3 fruit fly cellular contexts compared by ENCODE assay signal in genomic region chr3L:13904021-13904325, dm6.
TF ChIP-seq lines count a peak whose summit lies in the region.

No protein-coding gene starts in this region.

- no peak for TF ChIP-seq CTCF in whole organism, embryonic (GFP tag; optimal IDR thresholded peaks at IDR 0.05; lab: Kevin White, UChicago)

TF ChIP-seq in whole organism, embryonic, 481 proteins besides CTCF, POLR2A, EP300 and RAD21 (continues in another document):
- TF ChIP-seq Dll (GFP tag; IDR thresholded peaks at IDR 0.05; lab: Robert Waterston, UW; ENCODE audit: partially characterized antibody) (no peak), Eip74EF (GFP tag; optimal IDR thresholded peaks at IDR 0.05; lab: Kevin White, UChicago) (no peak), CG8290 (GFP tag; optimal IDR thresholded peaks at IDR 0.05; lab: Kevin White, UChicago) (no peak), CG8290 (tag; optimal IDR thresholded peaks at IDR 0.05; lab: Kevin White, UChicago) (no peak), Bdp1 (GFP tag; optimal IDR thresholded peaks at IDR 0.05; lab: Kevin White, UChicago) (no peak), CG18599 (GFP tag; optimal IDR thresholded peaks at IDR 0.05; lab: Kevin White, UChicago) (peak; percentile 28), CG17912 (GFP tag; optimal IDR thresholded peaks at IDR 0.05; lab: Kevin White, UChicago) (no peak), br (optimal IDR thresholded peaks at IDR 0.05; lab: Kevin White, UChicago) (no peak), dan (GFP tag; IDR thresholded peaks at IDR 0.05; lab: Robert Waterston, UW) (no peak), BtbVII (GFP tag; optimal IDR thresholded peaks at IDR 0.05; lab: Kevin White, UChicago) (no peak), CG11696 (GFP tag; IDR thresholded peaks at IDR 0.05; lab: Robert Waterston, UW) (no peak), CG2678 (tag; optimal IDR thresholded peaks at IDR 0.05; lab: Kevin White, UChicago) (peak; percentile 60), prd (optimal IDR thresholded peaks at IDR 0.05; lab: Kevin White, UChicago) (no peak), prd (GFP tag; IDR thresholded peaks at IDR 0.05; lab: Robert Waterston, UW) (no peak), CG12744 (GFP tag; optimal IDR thresholded peaks at IDR 0.05; lab: Kevin White, UChicago) (no peak), CG10209 (GFP tag; optimal IDR thresholded peaks at IDR 0.05; lab: Kevin White, UChicago) (no peak), CG34422 (GFP tag; IDR thresholded peaks at IDR 0.05; lab: Robert Waterston, UW) (no peak), CG15073 (GFP tag; optimal IDR thresholded peaks at IDR 0.05; lab: Kevin White, UChicago) (no peak), CoRest (tag; optimal IDR thresholded peaks at IDR 0.05; lab: Kevin White, UChicago) (peak; percentile 24), z (GFP tag; IDR thresholded peaks at IDR 0.05; lab: Robert Waterston, UW) (no peak), psq (GFP tag; optimal IDR thresholded peaks at IDR 0.05; lab: Kevin White, UChicago) (no peak), dati (GFP tag; IDR thresholded peaks at IDR 0.05; lab: Robert Waterston, UW) (no peak), vvl (GFP tag; IDR thresholded peaks at IDR 0.05; lab: Robert Waterston, UW) (no peak), Fer2 (tag; optimal IDR thresholded peaks at IDR 0.05; lab: Kevin White, UChicago) (no peak), gfzf (GFP tag; optimal IDR thresholded peaks at IDR 0.05; lab: Kevin White, UChicago) (no peak), slbo (GFP tag; IDR thresholded peaks at IDR 0.05; lab: Robert Waterston, UW) (peak; percentile 44; the same call in 1 of the 2 replicates), Hmx (GFP tag; optimal IDR thresholded peaks at IDR 0.05; lab: Kevin White, UChicago) (no peak), CG9437 (GFP tag; optimal IDR thresholded peaks at IDR 0.05; lab: Kevin White, UChicago) (peak; percentile 84), MBD-R2 (GFP tag; IDR thresholded peaks at IDR 0.05; lab: Robert Waterston, UW) (no peak), CG3065 (GFP tag; optimal IDR thresholded peaks at IDR 0.05; lab: Kevin White, UChicago) (no peak), YL-1 (GFP tag; optimal IDR thresholded peaks at IDR 0.05; lab: Kevin White, UChicago) (no peak), CG3726 (GFP tag; IDR thresholded peaks at IDR 0.05; lab: Robert Waterston, UW) (no peak)

TF ChIP-seq in whole organism, prepupa, 60 proteins besides CTCF, POLR2A, EP300 and RAD21:
- TF ChIP-seq CG7368 (GFP tag; optimal IDR thresholded peaks at IDR 0.05; lab: Kevin White, UChicago): no peak
- TF ChIP-seq CG32006 (GFP tag; optimal IDR thresholded peaks at IDR 0.05; lab: Kevin White, UChicago): peak; percentile 20
- TF ChIP-seq Ets96B (tag; optimal IDR thresholded peaks at IDR 0.05; lab: Kevin White, UChicago): peak; percentile 11
- no peak for TF ChIP-seq eg (GFP tag; IDR thresholded peaks at IDR 0.05; lab: Robert Waterston, UW)
- peak; percentile 67 for TF ChIP-seq Eip78C (GFP tag; lab: Kevin White, UChicago)
TF ChIP-seq in whole organism, prepupa: peak in this region for 3.

TF ChIP-seq in whole organism, pupa, 21 proteins besides CTCF, POLR2A, EP300 and RAD21:
- no peak for TF ChIP-seq CG13204 (GFP tag; optimal IDR thresholded peaks at IDR 0.05; lab: Kevin White, UChicago)
- TF ChIP-seq CG8159 (tag; optimal IDR thresholded peaks at IDR 0.05; lab: Kevin White, UChicago): peak; percentile 34
- peak; percentile 27 for TF ChIP-seq CG9948 (tag; optimal IDR thresholded peaks at IDR 0.05; lab: Kevin White, UChicago)
- TF ChIP-seq CG14655 (GFP tag; optimal IDR thresholded peaks at IDR 0.05; lab: Kevin White, UChicago): peak; percentile 12
- no peak for TF ChIP-seq CG12605 (GFP tag; IDR thresholded peaks at IDR 0.05; lab: Robert Waterston, UW)
- no peak for TF ChIP-seq Pif1B (GFP tag; optimal IDR thresholded peaks at IDR 0.05; lab: Kevin White, UChicago)
- no peak for TF ChIP-seq gl (tag; optimal IDR thresholded peaks at IDR 0.05; lab: Kevin White, UChicago)
- no peak for TF ChIP-seq CG34367 (tag; optimal IDR thresholded peaks at IDR 0.05; lab: Kevin White, UChicago)
- TF ChIP-seq CG17806 (tag; optimal IDR thresholded peaks at IDR 0.05; lab: Kevin White, UChicago): no peak
- TF ChIP-seq CG15710 (tag; optimal IDR thresholded peaks at IDR 0.05; lab: Kevin White, UChicago): no peak
- TF ChIP-seq Pif1A (GFP tag; optimal IDR thresholded peaks at IDR 0.05; lab: Kevin White, UChicago): no peak
TF ChIP-seq in whole organism, pupa: peak in this region for 3.

Comparison
In these comparisons a context has a peak if more than half of its experiments do, and no peak if none do; other contexts are left out.
1. Of the 7 proteins assayed by ChIP-seq in both whole organism, embryonic and whole organism, prepupa: peak only in whole organism, embryonic: Sox102F; only in whole organism, prepupa: none; in both: none; in neither: 6.